Fruit fly (Drosophila melanogaster) whole organism, embryonic: ENCODE data around the gene djl.

Source experiments
- CG11723 ChIP-seq: fragments of 200-800 bp; sonication (Bioruptor generic); optimal IDR thresholded peaks from 2 replicates; lab custom pipeline; 2017; ENCODE audit warnings: missing biosample characterization, mild to moderate bottlenecking, missing genetic modification characterization
- CG14860 ChIP-seq: fragments of 200-800 bp; sonication (Bioruptor generic); IDR thresholded peaks from 3 replicates; pipeline ENCODE4 v1.3.6; 2022; ENCODE audit warnings: missing biosample characterization, missing genetic modification characterization; ENCODE audit not compliant: partially characterized antibody
- CG15073 ChIP-seq: fragments of 200-800 bp; sonication (Bioruptor generic); optimal IDR thresholded peaks from 2 replicates; lab custom pipeline; 2016; ENCODE audit warnings: missing biosample characterization, missing genetic modification characterization
- CG3281 ChIP-seq: fragments of 200-800 bp; sonication (Bioruptor generic); optimal IDR thresholded peaks from 3 replicates; lab custom pipeline; 2017; ENCODE audit warnings: missing biosample characterization, mild to moderate bottlenecking, missing genetic modification characterization
- CG5245 ChIP-seq: fragments of 200-800 bp; sonication (Bioruptor generic); optimal IDR thresholded peaks from 3 replicates; lab custom pipeline; 2016; ENCODE audit warnings: missing biosample characterization, missing genetic modification characterization
- CG9932 ChIP-seq: fragments of 200-800 bp; sonication (Bioruptor generic); IDR thresholded peaks from 2 replicates; pipeline ENCODE4 v1.3.6; 2022; ENCODE audit warnings: missing biosample characterization, missing genetic modification characterization
- Chrac-16 ChIP-seq: fragments of 200-800 bp; sonication (Bioruptor generic); optimal IDR thresholded peaks from 3 replicates; lab custom pipeline; 2016; ENCODE audit warnings: missing biosample characterization, missing genetic modification characterization
- Dek ChIP-seq: fragments of 200-800 bp; sonication (Bioruptor generic); optimal IDR thresholded peaks from 3 replicates; lab custom pipeline; 2019; ENCODE audit warnings: missing biosample characterization, mild to moderate bottlenecking, missing genetic modification characterization, moderate library complexity
- MESR4 ChIP-seq: fragments of 200-800 bp; sonication (Bioruptor generic); optimal IDR thresholded peaks from 2 replicates; lab custom pipeline; 2018; ENCODE audit warnings: missing biosample characterization, mild to moderate bottlenecking, missing genetic modification characterization, moderate library complexity
- Opbp ChIP-seq: fragments of 200-800 bp; sonication (Bioruptor generic); IDR thresholded peaks from 3 replicates; pipeline ENCODE4 v1.3.6; 2022; ENCODE audit warnings: missing biosample characterization, missing genetic modification characterization; ENCODE audit not compliant: partially characterized antibody
- exex ChIP-seq: fragments of 200-800 bp; sonication (Bioruptor generic); optimal IDR thresholded peaks from 4 replicates; lab custom pipeline; 2018; ENCODE audit warnings: missing biosample characterization, mild to moderate bottlenecking, missing genetic modification characterization, moderate library complexity
- sisA ChIP-seq: fragments of 200-800 bp; sonication (Bioruptor generic); IDR thresholded peaks from 2 replicates; pipeline ENCODE4 v1.3.6; 2022; ENCODE audit warnings: missing biosample characterization, missing genetic modification characterization

- TF ChIP-seq CG9932 (GFP tag; lab: Robert Waterston, UW) (no peak), CG15073 (GFP tag; lab: Kevin White, UChicago) (no peak), sisA (GFP tag; lab: Robert Waterston, UW) (no peak), CG11723 (GFP tag; lab: Kevin White, UChicago) (no peak), CG14860 (GFP tag; lab: Robert Waterston, UW) (no peak), Opbp (GFP tag; lab: Robert Waterston, UW) (no peak), CG5245 (GFP tag; lab: Kevin White, UChicago) (no peak), MESR4 (GFP tag; lab: Kevin White, UChicago) (no peak), CG3281 (GFP tag; lab: Kevin White, UChicago) (no peak), Dek (no peak), Chrac-16 (GFP tag; lab: Kevin White, UChicago) (no peak), exex (tag; lab: Kevin White, UChicago) (peak; percentile 63)
Measured at dm6 chr3R:7052242-7052641, 8.3 kb upstream of the djl start, which contains the start of gene Sodh1.
